Worm (Caenorhabditis elegans): ENCODE results near the gene F58A4.2.

ce11 chrIII:9582240-9582639, 18.3 kb downstream of the F58A4.2 start, which contains the start of gene C48B4.3:
- TF ChIP-seq tab-1 (GFP tag; IDR thresholded peaks at IDR 0.05): no peak
- TF ChIP-seq cog-1 (tag; optimal IDR thresholded peaks at IDR 0.05): no peak
- TF ChIP-seq ztf-23 (GFP tag; IDR thresholded peaks at IDR 0.05): no peak
- no peak for TF ChIP-seq med-1 (GFP tag; optimal IDR thresholded peaks at IDR 0.05; ENCODE audit: insufficient read depth)
